Worm (Caenorhabditis elegans) whole organism, L1 larva: ENCODE measurements around the gene ppfr-4.

Experiments used
- C16A3.4 ChIP-seq: fragments of 150-350 bp; optimal IDR thresholded peaks from 2 replicates; lab custom pipeline; 2014; ENCODE audit warnings: missing biosample characterization, missing genetic modification characterization
- C34B4.2 ChIP-seq: sonication (generic microtip); optimal IDR thresholded peaks from 2 replicates; lab custom pipeline; 2017; ENCODE audit warnings: mild to moderate bottlenecking, missing genetic modification characterization, missing compliant biosample characterization
- aha-1 ChIP-seq: fragments of 150-350 bp; optimal IDR thresholded peaks from 2 replicates; lab custom pipeline; 2014; ENCODE audit warnings: missing biosample characterization, missing genetic modification characterization
- alr-1 ChIP-seq: fragments of 200-800 bp; sonication (Bioruptor generic); optimal IDR thresholded peaks from 2 replicates; lab custom pipeline; 2018; ENCODE audit warnings: borderline replicate concordance, mild to moderate bottlenecking, missing genetic modification characterization, missing compliant biosample characterization
- ama-1 ChIP-seq: fragments of 150-350 bp; optimal IDR thresholded peaks from 2 replicates; lab custom pipeline; 2014
- blmp-1 ChIP-seq: fragments of 150-350 bp; optimal IDR thresholded peaks from 2 replicates; lab custom pipeline; 2014; ENCODE audit warnings: missing biosample characterization, missing genetic modification characterization
- ceh-8 ChIP-seq: fragments of 200-800 bp; sonication (Bioruptor generic); optimal IDR thresholded peaks from 2 replicates; lab custom pipeline; 2018; ENCODE audit warnings: mild to moderate bottlenecking, missing genetic modification characterization, moderate library complexity, missing compliant biosample characterization
- ceh-82 ChIP-seq, 3 experiments: fragments of 150-350 bp in 1 of 3; sonication (generic microtip) in 2 of 3; optimal IDR thresholded peaks; 2 replicates each; lab custom pipeline; 2014 to 2017; ENCODE audit warnings: missing biosample characterization in 3 of 3, missing genetic modification characterization in 3 of 3
- ceh-88 ChIP-seq: fragments of 200-800 bp; sonication (Bioruptor generic); IDR thresholded peaks from 2 replicates; pipeline ENCODE4 v1.3.6; 2022; ENCODE audit warnings: missing genetic modification characterization, missing compliant biosample characterization
- ceh-90 ChIP-seq: sonication (generic microtip); optimal IDR thresholded peaks from 2 replicates; lab custom pipeline; 2016; ENCODE audit warnings: missing genetic modification characterization, missing compliant biosample characterization
- egl-13 ChIP-seq: sonication (generic microtip); optimal IDR thresholded peaks from 2 replicates; lab custom pipeline; 2016; ENCODE audit warnings: missing genotype, missing genetic modification reagents, missing genetic modification characterization, missing compliant biosample characterization
- elt-3 ChIP-seq, 6 experiments: fragments of 150-350 bp in 1 of 6; sonication (generic microtip); optimal IDR thresholded peaks; 2 replicates each; lab custom pipeline; 2017 to 2018; ENCODE audit warnings: missing biosample characterization in 6 of 6, missing genetic modification characterization in 6 of 6, inconsistent platforms in 1 of 6
- fkh-8 ChIP-seq: sonication (generic microtip); optimal IDR thresholded peaks from 2 replicates; lab custom pipeline; 2016; ENCODE audit warnings: mild to moderate bottlenecking, missing genetic modification characterization, missing compliant biosample characterization
- grh-1 ChIP-seq: fragments of 200-800 bp; sonication (Bioruptor generic); IDR thresholded peaks from 2 replicates; pipeline ENCODE4 v1.3.6; 2022; ENCODE audit warnings: missing genetic modification reagents, missing genetic modification characterization, missing compliant biosample characterization
- hlh-4 ChIP-seq: sonication (generic microtip); optimal IDR thresholded peaks from 2 replicates; lab custom pipeline; 2016; ENCODE audit warnings: mild to moderate bottlenecking, missing genetic modification characterization, missing compliant biosample characterization
- lin-14 ChIP-seq: fragments of 200-800 bp; sonication (Bioruptor generic); optimal IDR thresholded peaks from 2 replicates; lab custom pipeline; 2018; ENCODE audit warnings: mild to moderate bottlenecking, missing genetic modification characterization, moderate library complexity, missing compliant biosample characterization
- lin-15B ChIP-seq: fragments of 150-350 bp; sonication (generic microtip); optimal IDR thresholded peaks from 3 replicates; lab custom pipeline; 2014; ENCODE audit warnings: missing biosample characterization, missing genetic modification characterization
- lin-35 ChIP-seq, 2 experiments: fragments of 150-350 bp; optimal IDR thresholded peaks; 2 replicates each; lab custom pipeline; 2014; ENCODE audit warnings: missing biosample characterization in 2 of 2, missing genetic modification characterization in 2 of 2, missing genetic modification reagents in 2 of 2
- lir-3 ChIP-seq: sonication (generic microtip); optimal IDR thresholded peaks from 2 replicates; lab custom pipeline; 2016; ENCODE audit warnings: mild to moderate bottlenecking, missing genetic modification characterization, moderate library complexity, missing compliant biosample characterization; ENCODE audit not compliant: poor library complexity
- lsy-2 ChIP-seq, 2 experiments: fragments of 150-350 bp; optimal IDR thresholded peaks; 2 replicates each; lab custom pipeline; 2014; ENCODE audit warnings: missing biosample characterization in 2 of 2, missing genetic modification characterization in 2 of 2
- mab-9 ChIP-seq: fragments of 200-800 bp; sonication (Bioruptor generic); IDR thresholded peaks from 2 replicates; pipeline ENCODE4 v1.3.6; 2022; ENCODE audit warnings: missing genetic modification reagents, missing genetic modification characterization, missing compliant biosample characterization
- mdl-1 ChIP-seq, 2 experiments: fragments of 150-350 bp; optimal IDR thresholded peaks; 2 replicates each; lab custom pipeline; 2014 to 2017; ENCODE audit warnings: missing biosample characterization in 2 of 2, missing genetic modification characterization in 2 of 2, inconsistent platforms in 1 of 2
- mef-2 ChIP-seq: fragments of 150-350 bp; optimal IDR thresholded peaks from 2 replicates; lab custom pipeline; 2014; ENCODE audit warnings: missing biosample characterization, missing genetic modification characterization
- nhr-11 ChIP-seq: fragments of 150-350 bp; optimal IDR thresholded peaks from 2 replicates; lab custom pipeline; 2014; ENCODE audit warnings: missing biosample characterization, missing genetic modification characterization
- nhr-19 ChIP-seq: fragments of 200-800 bp; sonication (Bioruptor generic); conservative IDR thresholded peaks from 2 replicates; pipeline ENCODE4 v1.3.6; 2022; ENCODE audit warnings: missing genetic modification characterization, missing compliant biosample characterization
- nhr-20 ChIP-seq: sonication (generic microtip); optimal IDR thresholded peaks from 2 replicates; lab custom pipeline; 2016; ENCODE audit warnings: mild to moderate bottlenecking, missing genetic modification characterization, missing compliant biosample characterization
- nhr-28 ChIP-seq: fragments of 150-350 bp; optimal IDR thresholded peaks from 2 replicates; lab custom pipeline; 2014; ENCODE audit warnings: missing biosample characterization, missing genetic modification characterization
- nhr-47 ChIP-seq: sonication (generic microtip); optimal IDR thresholded peaks from 2 replicates; lab custom pipeline; 2016; ENCODE audit warnings: mild to moderate bottlenecking, missing genetic modification characterization, moderate library complexity, missing compliant biosample characterization
- nhr-71 ChIP-seq: sonication (generic microtip); optimal IDR thresholded peaks from 2 replicates; lab custom pipeline; 2016; ENCODE audit warnings: mild to moderate bottlenecking, missing genetic modification characterization, moderate library complexity, missing compliant biosample characterization
- nhr-76 ChIP-seq: sonication (generic microtip); optimal IDR thresholded peaks from 2 replicates; lab custom pipeline; 2017; ENCODE audit warnings: missing biosample characterization, missing genetic modification characterization
- nhr-77 ChIP-seq: fragments of 150-350 bp; optimal IDR thresholded peaks from 2 replicates; lab custom pipeline; 2014; ENCODE audit warnings: missing biosample characterization, missing genetic modification characterization
- nhr-84 ChIP-seq: sonication (generic microtip); optimal IDR thresholded peaks from 2 replicates; lab custom pipeline; 2017; ENCODE audit warnings: missing biosample characterization, missing genetic modification characterization
- nhr-85 ChIP-seq: sonication (generic microtip); peaks from one replicate; lab custom pipeline; 2016; ENCODE audit warnings: missing genetic modification characterization, inconsistent platforms, missing compliant biosample characterization
- pag-3 ChIP-seq: sonication (generic microtip); optimal IDR thresholded peaks from 2 replicates; lab custom pipeline; 2017; ENCODE audit warnings: missing genetic modification characterization, mild to moderate bottlenecking, missing compliant biosample characterization, antibody characterized with exemption, borderline replicate concordance; ENCODE audit not compliant: insufficient read depth
- pax-3 ChIP-seq: fragments of 200-800 bp; sonication (Bioruptor generic); optimal IDR thresholded peaks from 2 replicates; lab custom pipeline; 2018; ENCODE audit warnings: mild to moderate bottlenecking, missing genetic modification characterization, moderate library complexity, missing compliant biosample characterization
- pqm-1 ChIP-seq: sonication (generic microtip); optimal IDR thresholded peaks from 3 replicates; lab custom pipeline; 2017; ENCODE audit warnings: missing biosample characterization, missing genetic modification characterization
- rnt-1 ChIP-seq: sonication (generic microtip); optimal IDR thresholded peaks from 2 replicates; lab custom pipeline; 2016; ENCODE audit warnings: mild to moderate bottlenecking, missing genetic modification characterization, moderate library complexity, missing compliant biosample characterization
- skn-1 ChIP-seq: fragments of 150-350 bp; optimal IDR thresholded peaks from 2 replicates; lab custom pipeline; 2014; ENCODE audit warnings: missing biosample characterization, missing genetic modification characterization
- snpc-4 ChIP-seq: fragments of 150-350 bp; optimal IDR thresholded peaks from 2 replicates; lab custom pipeline; 2014; ENCODE audit warnings: missing biosample characterization, missing genetic modification characterization
- sptf-1 ChIP-seq: fragments of 150-350 bp; optimal IDR thresholded peaks from 2 replicates; lab custom pipeline; 2014; ENCODE audit warnings: missing biosample characterization, missing genetic modification characterization
- swsn-7 ChIP-seq: sonication (generic microtip); optimal IDR thresholded peaks from 2 replicates; lab custom pipeline; 2016; ENCODE audit warnings: missing genetic modification characterization, missing compliant biosample characterization
- tlp-1 ChIP-seq: fragments of 150-350 bp; optimal IDR thresholded peaks from 2 replicates; lab custom pipeline; 2014; ENCODE audit warnings: missing biosample characterization, missing genetic modification characterization
- unc-62 ChIP-seq: fragments of 150-350 bp; optimal IDR thresholded peaks from 2 replicates; lab custom pipeline; 2014; ENCODE audit warnings: missing biosample characterization, missing genetic modification reagents, missing genetic modification characterization
- vab-15 ChIP-seq: sonication (generic microtip); optimal IDR thresholded peaks from 2 replicates; lab custom pipeline; 2017; ENCODE audit warnings: missing genotype, mild to moderate bottlenecking, missing genetic modification characterization, missing compliant biosample characterization
- zip-4 ChIP-seq: fragments of 200-800 bp; sonication (Bioruptor generic); optimal IDR thresholded peaks from 2 replicates; lab custom pipeline; 2018; ENCODE audit warnings: mild to moderate bottlenecking, missing genetic modification characterization, moderate library complexity, missing compliant biosample characterization

Gene ppfr-4

ce11 chrIII:2641659-2642058, 21.9 kb downstream of the ppfr-4 start:
- no peak for TF ChIP-seq swsn-7 (tag; lab: Kevin White, UChicago)
- no peak for TF ChIP-seq ama-1 (lab: Kevin White, UChicago)
- TF ChIP-seq egl-13: no peak
- no peak for TF ChIP-seq alr-1
- TF ChIP-seq vab-15 (tag; lab: Kevin White, UChicago): no peak
- no peak for TF ChIP-seq mef-2 (tag; lab: Kevin White, UChicago)
- no peak for TF ChIP-seq pqm-1 (tag; lab: Kevin White, UChicago)
- TF ChIP-seq nhr-20: no peak
- TF ChIP-seq lsy-2 (tag; optimal IDR thresholded peaks at IDR 0.05; lab: Kevin White, UChicago): no peak
- no peak for TF ChIP-seq lin-35 (GFP tag; optimal IDR thresholded peaks at IDR 0.05; lab: Kevin White, UChicago)
- no peak for TF ChIP-seq C34B4.2 (tag; lab: Kevin White, UChicago)
- TF ChIP-seq grh-1 (GFP tag; lab: Robert Waterston, UW): no peak
- TF ChIP-seq ceh-8 (GFP tag; lab: Kevin White, UChicago): no peak

- no peak for TF ChIP-seq snpc-4
- TF ChIP-seq nhr-84 (tag; lab: Kevin White, UChicago): no peak
- no peak for TF ChIP-seq swsn-7 (tag; lab: Kevin White, UChicago)
- TF ChIP-seq sptf-1 (tag; lab: Kevin White, UChicago): no peak
- no peak for TF ChIP-seq nhr-77
- TF ChIP-seq unc-62 (GFP tag; lab: Kevin White, UChicago): no peak
- TF ChIP-seq zip-4 (GFP tag; lab: Kevin White, UChicago): no peak
- no peak for TF ChIP-seq tlp-1 (tag; lab: Kevin White, UChicago)
- no peak for TF ChIP-seq pax-3
- no peak for TF ChIP-seq ceh-88 (GFP tag; lab: Robert Waterston, UW)
- TF ChIP-seq mdl-1 (tag; optimal IDR thresholded peaks at IDR 0.05; lab: Kevin White, UChicago): no peak
- TF ChIP-seq hlh-4 (tag; lab: Kevin White, UChicago): no peak
- peak; percentile 28 for TF ChIP-seq rnt-1 (tag; lab: Kevin White, UChicago)
- no peak for TF ChIP-seq vab-15 (tag; lab: Kevin White, UChicago)
- no peak for TF ChIP-seq nhr-71
- no peak for TF ChIP-seq skn-1 (tag; lab: Kevin White, UChicago)
- no peak for TF ChIP-seq ceh-90 (tag; lab: Kevin White, UChicago)
- TF ChIP-seq nhr-20: no peak
- TF ChIP-seq nhr-11 (tag; lab: Kevin White, UChicago): no peak
- TF ChIP-seq nhr-85 (tag; lab: Kevin White, UChicago): peak; percentile 47
- TF ChIP-seq lir-3: no peak
- TF ChIP-seq ama-1 (lab: Kevin White, UChicago): no peak
- TF ChIP-seq pag-3 (tag; lab: Kevin White, UChicago): no peak
- no peak for TF ChIP-seq ceh-82 (tag; optimal IDR thresholded peaks at IDR 0.05; lab: Kevin White, UChicago)
- TF ChIP-seq nhr-76: no peak
- TF ChIP-seq elt-3 (tag; optimal IDR thresholded peaks at IDR 0.05; lab: Kevin White, UChicago): peak in 4 of 6 experiments; percentile 40 to 65 (median 44)
- TF ChIP-seq nhr-47 (tag; lab: Kevin White, UChicago): no peak
- no peak for TF ChIP-seq pqm-1 (tag; lab: Kevin White, UChicago)
- no peak for TF ChIP-seq nhr-28 (tag; lab: Kevin White, UChicago)
- TF ChIP-seq lin-35 (GFP tag; optimal IDR thresholded peaks at IDR 0.05; lab: Kevin White, UChicago): no peak
- no peak for TF ChIP-seq C16A3.4 (tag; lab: Kevin White, UChicago)
- TF ChIP-seq fkh-8: no peak
- TF ChIP-seq aha-1 (tag; lab: Kevin White, UChicago): no peak
- TF ChIP-seq lsy-2 (tag; optimal IDR thresholded peaks at IDR 0.05; lab: Kevin White, UChicago): peak in 1 of 2 experiments; percentile 18
- no peak for TF ChIP-seq lin-15B (tag; lab: Kevin White, UChicago)
- no peak for TF ChIP-seq nhr-19 (GFP tag; lab: Robert Waterston, UW)
- TF ChIP-seq mab-9 (GFP tag; lab: Robert Waterston, UW): no peak
- TF ChIP-seq lin-14 (GFP tag; lab: Kevin White, UChicago): peak; percentile 39
- peak; percentile 73 for TF ChIP-seq blmp-1
- TF ChIP-seq, all 84 proteins: peak for 6
Measured at ce11 chrIII:2647194-2647925, 27.6 kb downstream of the ppfr-4 start.
